Worm (Caenorhabditis elegans) whole organism, midembryonic: ENCODE measurements around the gene ZK380.4.

Source experiments
- T22C8.4 ChIP-seq: fragments of 200-800 bp; sonication (Bioruptor generic); IDR thresholded peaks from 2 replicates; pipeline ENCODE4 v1.3.6; 2022; ENCODE audit warnings: missing genetic modification characterization, missing compliant biosample characterization
- cog-1 ChIP-seq: sonication (generic microtip); optimal IDR thresholded peaks from 2 replicates; lab custom pipeline; 2016; ENCODE audit warnings: missing genetic modification characterization, missing compliant biosample characterization
- flt-1 ChIP-seq: fragments of 200-800 bp; sonication (Bioruptor generic); IDR thresholded peaks from 2 replicates; pipeline ENCODE4 v1.3.6; 2022; ENCODE audit warnings: missing genetic modification characterization, missing compliant biosample characterization
- klf-2 ChIP-seq: fragments of 200-800 bp; sonication (Bioruptor generic); conservative IDR thresholded peaks from 2 replicates; pipeline ENCODE4 v1.3.6; 2022; ENCODE audit warnings: missing genetic modification reagents, missing genetic modification characterization, missing compliant biosample characterization
- med-1 ChIP-seq: sonication (generic microtip); optimal IDR thresholded peaks from 2 replicates; lab custom pipeline; 2017; ENCODE audit warnings: missing genetic modification characterization, mild to moderate bottlenecking, missing compliant biosample characterization, antibody characterized with exemption, missing genetic modification reagents; ENCODE audit not compliant: insufficient read depth
- ref-1 ChIP-seq: fragments of 200-800 bp; sonication (Bioruptor generic); conservative IDR thresholded peaks from 2 replicates; pipeline ENCODE4 v1.3.6; 2022; ENCODE audit warnings: missing genetic modification reagents, missing genetic modification characterization, missing compliant biosample characterization
- tab-1 ChIP-seq: fragments of 200-800 bp; sonication (Bioruptor generic); IDR thresholded peaks from 2 replicates; pipeline ENCODE4 v1.3.6; 2022; ENCODE audit warnings: missing genetic modification characterization, missing compliant biosample characterization
- ztf-23 ChIP-seq: fragments of 200-800 bp; sonication (Bioruptor generic); IDR thresholded peaks from 2 replicates; pipeline ENCODE4 v1.3.6; 2022; ENCODE audit warnings: missing genetic modification reagents, missing genetic modification characterization, missing compliant biosample characterization
- ztf-29 ChIP-seq: fragments of 200-800 bp; sonication (Bioruptor generic); IDR thresholded peaks from 2 replicates; pipeline ENCODE4 v1.3.6; 2022; ENCODE audit warnings: missing genetic modification reagents, missing genetic modification characterization, missing compliant biosample characterization

DNA sequence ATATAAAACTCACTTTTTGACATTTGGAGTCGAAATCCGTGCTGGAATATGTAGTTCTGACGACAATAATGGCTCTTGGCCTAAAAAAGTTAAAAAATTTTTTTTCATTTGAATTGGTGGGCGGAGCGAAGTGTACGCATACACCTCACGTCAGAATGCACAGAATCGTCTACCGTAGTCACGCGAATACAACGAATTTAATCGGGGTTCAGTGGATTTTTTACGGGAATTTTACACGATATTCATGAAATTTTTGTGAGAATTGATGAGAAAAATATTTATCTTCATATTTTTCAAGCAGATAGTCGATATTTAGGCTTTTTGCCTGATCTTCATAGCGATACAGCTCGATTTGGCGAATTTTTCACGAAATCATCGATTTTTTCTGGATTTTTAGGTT is 17.0 kb upstream of the ZK380.4 start, which contains the start of gene R09H3.3:
- TF ChIP-seq T22C8.4 (GFP tag; lab: Robert Waterston, UW) (no peak), flt-1 (no peak), ztf-29 (no peak), klf-2 (no peak), ref-1 (GFP tag; lab: Robert Waterston, UW) (no peak), ztf-23 (no peak), tab-1 (GFP tag; lab: Robert Waterston, UW) (no peak), cog-1 (no peak), med-1 (GFP tag; lab: Kevin White, UChicago) (no peak)
